Fruit fly (Drosophila melanogaster): ENCODE results near the gene Sf3a1.

Gene Sf3a1

dm6 chr3R:17042838-17043569, 40.8 kb upstream of the Sf3a1 start, which contains the start of the genes bdwf and Patr-1 (continued):
- TF ChIP-seq pan (optimal IDR thresholded peaks at IDR 0.05) (no peak), pan (GFP tag; optimal IDR thresholded peaks at IDR 0.05 in 1 of 2, IDR thresholded peaks at IDR 0.05 in 1 of 2) (no peak), Nf-YA (GFP tag; IDR thresholded peaks at IDR 0.05) (no peak), Max (GFP tag; optimal IDR thresholded peaks at IDR 0.05) (no peak), Usf (GFP tag; optimal IDR thresholded peaks at IDR 0.05) (no peak), nerfin-1 (tag; optimal IDR thresholded peaks at IDR 0.05) (peak; percentile 9), stwl (tag; optimal IDR thresholded peaks at IDR 0.05) (peak; percentile 32), Drgx (GFP tag; IDR thresholded peaks at IDR 0.05) (no peak), peb (GFP tag; IDR thresholded peaks at IDR 0.05) (no peak), CG18011 (GFP tag; optimal IDR thresholded peaks at IDR 0.05) (no peak), CG14860 (GFP tag; IDR thresholded peaks at IDR 0.05; ENCODE audit: partially characterized antibody) (peak; percentile 88), CG2678 (tag; optimal IDR thresholded peaks at IDR 0.05) (no peak), Optix (GFP tag; IDR thresholded peaks at IDR 0.05) (no peak), PHDP (tag; optimal IDR thresholded peaks at IDR 0.05) (no peak), HLH4C (GFP tag; IDR thresholded peaks at IDR 0.05; ENCODE audit: partially characterized antibody) (peak; percentile 91), crp (GFP tag; optimal IDR thresholded peaks at IDR 0.05) (peak in 1 of 2 experiments; percentile 6), CG15269 (tag; optimal IDR thresholded peaks at IDR 0.05) (no peak), CG14710 (tag; optimal IDR thresholded peaks at IDR 0.05) (peak; percentile 69), CG6813 (GFP tag; optimal IDR thresholded peaks at IDR 0.05) (no peak), CoRest (tag; optimal IDR thresholded peaks at IDR 0.05) (peak; percentile 46), D19A (tag; optimal IDR thresholded peaks at IDR 0.05) (peak; percentile 15), croc (GFP tag; conservative IDR thresholded peaks at IDR 0.05) (no peak), row (GFP tag; IDR thresholded peaks at IDR 0.05) (peak; percentile 75), CG5953 (GFP tag; IDR thresholded peaks at IDR 0.05) (no peak), CG2116 (GFP tag; optimal IDR thresholded peaks at IDR 0.05) (peak; percentile 78), crc (GFP tag; optimal IDR thresholded peaks at IDR 0.05) (no peak), zfh1 (GFP tag; IDR thresholded peaks at IDR 0.05) (no peak), Fer1 (GFP tag; optimal IDR thresholded peaks at IDR 0.05) (no peak), CrebB (tag; optimal IDR thresholded peaks at IDR 0.05) (no peak), disco-r (GFP tag; optimal IDR thresholded peaks at IDR 0.05) (peak; percentile 16), btn (GFP tag; optimal IDR thresholded peaks at IDR 0.05) (no peak), CG15601 (tag; optimal IDR thresholded peaks at IDR 0.05) (peak; percentile 33), pho (GFP tag; optimal IDR thresholded peaks at IDR 0.05) (no peak), CG17328 (GFP tag; IDR thresholded peaks at IDR 0.05) (0 out of 2 replicates have a peak, but pooled peaks have one; percentile 16), CG12219 (GFP tag; optimal IDR thresholded peaks at IDR 0.05) (no peak), CG6683 (GFP tag; optimal IDR thresholded peaks at IDR 0.05) (no peak), sisA (GFP tag; IDR thresholded peaks at IDR 0.05) (no peak), seq (GFP tag; IDR thresholded peaks at IDR 0.05) (no peak), Sry-δ (GFP tag; optimal IDR thresholded peaks at IDR 0.05) (peak; percentile 85), gem (tag; optimal IDR thresholded peaks at IDR 0.05) (no peak), vvl (GFP tag; IDR thresholded peaks at IDR 0.05) (no peak), CG15073 (GFP tag; optimal IDR thresholded peaks at IDR 0.05) (no peak), lola (GFP tag; optimal IDR thresholded peaks at IDR 0.05) (peak in 1 of 3 experiments; percentile 36), CG3995 (GFP tag; optimal IDR thresholded peaks at IDR 0.05) (peak; percentile 92), Eip74EF (GFP tag; optimal IDR thresholded peaks at IDR 0.05) (no peak), CG8924 (tag; optimal IDR thresholded peaks at IDR 0.05) (peak; percentile 36), crol (GFP tag; IDR thresholded peaks at IDR 0.05) (no peak), BEAF-32 (GFP tag; optimal IDR thresholded peaks at IDR 0.05) (peak; percentile 95), ems (GFP tag; optimal IDR thresholded peaks at IDR 0.05) (no peak)
